Worm (Caenorhabditis elegans): Measurements from ENCODE around the gene T03F6.9.
A peak's percentile ranks its signal among the peaks of the same experiment; 100 is the strongest.

T03F6.9 gene

ce11 chrIII:13346785-13347184, 24.1 kb downstream of the T03F6.9 start, which contains the start of gene mtm-6 (continued):
- TF ChIP-seq athp-1 (tag; optimal IDR thresholded peaks at IDR 0.05): peak; percentile 25
- TF ChIP-seq zfh-2 (GFP tag; conservative IDR thresholded peaks at IDR 0.05): no peak
- no peak for TF ChIP-seq attf-6 (GFP tag; IDR thresholded peaks at IDR 0.05)
- no peak for TF ChIP-seq him-1 (tag; optimal IDR thresholded peaks at IDR 0.05)
- TF ChIP-seq pbrm-1 (GFP tag; IDR thresholded peaks at IDR 0.05): no peak
- peak; percentile 9 for TF ChIP-seq attf-5 (GFP tag; optimal IDR thresholded peaks at IDR 0.05)
- TF ChIP-seq bed-1 (GFP tag; IDR thresholded peaks at IDR 0.05): no peak
- TF ChIP-seq ztf-25 (GFP tag; IDR thresholded peaks at IDR 0.05): no peak
- peak; percentile 41 for TF ChIP-seq tlf-1 (GFP tag; optimal IDR thresholded peaks at IDR 0.05)
- no peak for TF ChIP-seq pha-4 (tag; optimal IDR thresholded peaks at IDR 0.05)
- no peak for TF ChIP-seq ekl-4 (GFP tag; IDR thresholded peaks at IDR 0.05)
- no peak for TF ChIP-seq unc-130 (GFP tag; optimal IDR thresholded peaks at IDR 0.05)
- TF ChIP-seq B0261.1 (tag; optimal IDR thresholded peaks at IDR 0.05): no peak
- no peak for TF ChIP-seq hsf-1 (GFP tag; IDR thresholded peaks at IDR 0.05)
- no peak for TF ChIP-seq let-607 (tag; optimal IDR thresholded peaks at IDR 0.05)
- TF ChIP-seq T26A5.8 (tag; optimal IDR thresholded peaks at IDR 0.05): no peak
- no peak for TF ChIP-seq lsl-1 (GFP tag; optimal IDR thresholded peaks at IDR 0.05)
- no peak for TF ChIP-seq F49E8.2 (tag; optimal IDR thresholded peaks at IDR 0.05; ENCODE audit: insufficient read depth)
- no peak for TF ChIP-seq madf-3 (GFP tag; IDR thresholded peaks at IDR 0.05)
- TF ChIP-seq dpl-1 (GFP tag; optimal IDR thresholded peaks at IDR 0.05): no peak
- no peak for TF ChIP-seq nhr-90 (tag; optimal IDR thresholded peaks at IDR 0.05)
- no peak for TF ChIP-seq cebp-1 (GFP tag; IDR thresholded peaks at IDR 0.05)
- peak; percentile 43 for TF ChIP-seq cebp-1 (tag; optimal IDR thresholded peaks at IDR 0.05)
- TF ChIP-seq snpc-3.4 (tag; optimal IDR thresholded peaks at IDR 0.05): no peak
- no peak for TF ChIP-seq nfya-2 (GFP tag; IDR thresholded peaks at IDR 0.05)
- TF ChIP-seq egl-44 (GFP tag; IDR thresholded peaks at IDR 0.05): no peak
- no peak for TF ChIP-seq K11D2.4 (GFP tag; IDR thresholded peaks at IDR 0.05)
- TF ChIP-seq nhr-80 (tag; optimal IDR thresholded peaks at IDR 0.05): no peak
- TF ChIP-seq akir-1 (GFP tag; optimal IDR thresholded peaks at IDR 0.05): no peak
- no peak for TF ChIP-seq ztf-3 (GFP tag; optimal IDR thresholded peaks at IDR 0.05)
- no peak for TF ChIP-seq lin-26 (GFP tag; IDR thresholded peaks at IDR 0.05)
- TF ChIP-seq ztf-6 (GFP tag; IDR thresholded peaks at IDR 0.05): no peak
- no peak for TF ChIP-seq nhr-179 (tag; optimal IDR thresholded peaks at IDR 0.05)
- TF ChIP-seq snpc-1.3 (tag; optimal IDR thresholded peaks at IDR 0.05; ENCODE audit: insufficient read depth): no peak
- TF ChIP-seq nfya-1 (tag; optimal IDR thresholded peaks at IDR 0.05; ENCODE audit: borderline replicate concordance, insufficient read depth): no peak
- TF ChIP-seq nfyb-1 (GFP tag; IDR thresholded peaks at IDR 0.05): no peak

- TF ChIP-seq die-1 (tag; optimal IDR thresholded peaks at IDR 0.05) (no peak), tbx-9 (tag; optimal IDR thresholded peaks at IDR 0.05; ENCODE audit: borderline replicate concordance) (no peak), snpc-3.4 (tag; optimal IDR thresholded peaks at IDR 0.05) (peak; percentile 41), nhr-80 (tag; optimal IDR thresholded peaks at IDR 0.05) (peak; percentile 37), ceh-40 (GFP tag; IDR thresholded peaks at IDR 0.05) (0 out of 2 replicates have a peak, but pooled peaks have one; percentile 7), ztf-18 (tag; optimal IDR thresholded peaks at IDR 0.05) (peak; percentile 30), F49E8.2 (tag; optimal IDR thresholded peaks at IDR 0.05; ENCODE audit: insufficient read depth) (peak; percentile 24), efl-1 (GFP tag; optimal IDR thresholded peaks at IDR 0.05) (peak; percentile 54), cebp-2 (GFP tag; IDR thresholded peaks at IDR 0.05) (0 out of 2 replicates have a peak, but pooled peaks have one; percentile 18), pbrm-1 (GFP tag; IDR thresholded peaks at IDR 0.05) (peak; percentile 9; the same call in 1 of the 2 replicates), lin-40 (tag; optimal IDR thresholded peaks at IDR 0.05) (peak; percentile 12), snpc-4 (GFP tag; optimal IDR thresholded peaks at IDR 0.05) (no peak), snpc-4 (tag; optimal IDR thresholded peaks at IDR 0.05) (peak in 2 of 4 experiments; percentile 13 to 18), cebp-1 (GFP tag; IDR thresholded peaks at IDR 0.05) (no peak), cebp-1 (tag; optimal IDR thresholded peaks at IDR 0.05) (peak; percentile 15), nhr-120 (GFP tag; IDR thresholded peaks at IDR 0.05) (no peak), attf-5 (GFP tag; optimal IDR thresholded peaks at IDR 0.05) (peak; percentile 35), ZK185.1 (tag; optimal IDR thresholded peaks at IDR 0.05; ENCODE audit: poor library complexity, severe bottlenecking) (no peak), hmg-1.2 (GFP tag; IDR thresholded peaks at IDR 0.05) (peak; percentile 26; the same call in 1 of the 2 replicates)
These were observed 26.2 kb downstream of the T03F6.9 start, which contains the start of gene acaa-2 for ce11 chrIII:13344538-13345136. Gene acaa-2 (plus strand): TSS chrIII:13344937.
